Worm (Caenorhabditis elegans) whole organism, late embryonic: Measurements from ENCODE around the gene F10B5.2.

ENCODE experiments used
- F13H6.1 ChIP-seq: sonication (generic microtip); optimal IDR thresholded peaks from 2 replicates; lab custom pipeline; 2016; ENCODE audit warnings: missing genetic modification characterization, missing compliant biosample characterization
- Y22D7AL.16 ChIP-seq: sonication (generic microtip); optimal IDR thresholded peaks from 2 replicates; lab custom pipeline; 2016; ENCODE audit warnings: missing genetic modification characterization, missing compliant biosample characterization
- ceh-14 ChIP-seq: sonication (generic microtip); optimal IDR thresholded peaks from 2 replicates; lab custom pipeline; 2016; ENCODE audit warnings: missing genotype, missing genetic modification characterization, missing compliant biosample characterization
- ceh-19 ChIP-seq: fragments of 200-800 bp; sonication (Bioruptor generic); optimal IDR thresholded peaks from 2 replicates; lab custom pipeline; 2018; ENCODE audit warnings: mild to moderate bottlenecking, missing genetic modification characterization, missing compliant biosample characterization
- dmd-4 ChIP-seq: sonication (generic microtip); optimal IDR thresholded peaks from 2 replicates; lab custom pipeline; 2016; ENCODE audit warnings: borderline replicate concordance, missing genetic modification characterization, missing compliant biosample characterization
- ets-4 ChIP-seq: sonication (generic microtip); optimal IDR thresholded peaks from 2 replicates; lab custom pipeline; 2016; ENCODE audit warnings: missing genetic modification characterization, missing compliant biosample characterization
- gmeb-2 ChIP-seq: sonication (generic microtip); optimal IDR thresholded peaks from 2 replicates; lab custom pipeline; 2016; ENCODE audit warnings: missing genetic modification characterization, inconsistent platforms, missing compliant biosample characterization
- hlh-30 ChIP-seq: sonication (generic microtip); optimal IDR thresholded peaks from 2 replicates; lab custom pipeline; 2017; ENCODE audit warnings: antibody characterized with exemption, missing genetic modification characterization, missing compliant biosample characterization; ENCODE audit not compliant: insufficient read depth
- hlh-6 ChIP-seq: sonication (generic microtip); optimal IDR thresholded peaks from 2 replicates; lab custom pipeline; 2016; ENCODE audit warnings: missing genotype, missing genetic modification characterization, missing compliant biosample characterization
- nfya-1 ChIP-seq: sonication (generic microtip); optimal IDR thresholded peaks from 2 replicates; lab custom pipeline; 2017; ENCODE audit warnings: missing genetic modification characterization, mild to moderate bottlenecking, missing compliant biosample characterization, antibody characterized with exemption, moderate library complexity
- ref-2 ChIP-seq: sonication (generic microtip); optimal IDR thresholded peaks from 2 replicates; lab custom pipeline; 2016; ENCODE audit warnings: missing genetic modification characterization, missing compliant biosample characterization
- sox-4 ChIP-seq: sonication (generic microtip); optimal IDR thresholded peaks from 2 replicates; lab custom pipeline; 2017; ENCODE audit warnings: mild to moderate bottlenecking, missing genetic modification characterization, inconsistent platforms, missing compliant biosample characterization
- syd-9 ChIP-seq: sonication (generic microtip); optimal IDR thresholded peaks from 2 replicates; lab custom pipeline; 2016; ENCODE audit warnings: mild to moderate bottlenecking, missing genetic modification characterization, moderate library complexity, missing compliant biosample characterization
- unc-42 ChIP-seq: sonication (generic microtip); optimal IDR thresholded peaks from 2 replicates; lab custom pipeline; 2016; ENCODE audit warnings: missing genotype, missing genetic modification characterization, missing compliant biosample characterization
- unc-55 ChIP-seq: sonication (generic microtip); optimal IDR thresholded peaks from 2 replicates; lab custom pipeline; 2017; ENCODE audit warnings: missing biosample characterization, missing genetic modification reagents, missing genetic modification characterization
- unc-86 ChIP-seq: sonication (generic microtip); optimal IDR thresholded peaks from 2 replicates; lab custom pipeline; 2016; ENCODE audit warnings: missing genetic modification characterization, missing compliant biosample characterization

F10B5.2 gene

ce11 chrII:8185016-8185493 is 40.5 kb downstream of the F10B5.2 start, which contains the start of the genes mig-5 and cct-1 (continued):
- TF ChIP-seq unc-55 (GFP tag; lab: Kevin White, UChicago) (peak; percentile 86), unc-42 (peak; percentile 84), F13H6.1 (tag; lab: Kevin White, UChicago) (peak; percentile 5), ref-2 (tag; lab: Kevin White, UChicago) (peak; percentile 70), ceh-19 (GFP tag; lab: Kevin White, UChicago) (peak; percentile 35), syd-9 (tag; lab: Kevin White, UChicago) (no peak), ceh-14 (tag; lab: Kevin White, UChicago) (peak; percentile 80), hlh-30 (peak; percentile 2), ets-4 (peak; percentile 12), unc-86 (tag; lab: Kevin White, UChicago) (peak; percentile 66), hlh-6 (tag; lab: Kevin White, UChicago) (no peak), Y22D7AL.16 (tag; lab: Kevin White, UChicago) (peak; percentile 28)

- TF ChIP-seq F13H6.1 (tag; lab: Kevin White, UChicago) (no peak), gmeb-2 (tag; lab: Kevin White, UChicago) (no peak)
These were observed 43.0 kb downstream of the F10B5.2 start for ce11 chrII:8187516-8187915.

- no peak for TF ChIP-seq sox-4 (tag; lab: Kevin White, UChicago)
These were observed 45.9 kb downstream of the F10B5.2 start, which contains the start of gene T05C12.8 for ce11 chrII:8190455-8190854. T05C12.8 (minus strand) TSS chrII:8190555.

- no peak for TF ChIP-seq dmd-4 (tag; lab: Kevin White, UChicago)
These were observed 48.6 kb downstream of the F10B5.2 start, which contains the start of gene T05C12.9 for ce11 chrII:8193126-8193525. T05C12.9 (minus strand) TSS chrII:8193226.

ce11 chrII:8193922-8194321 is 49.4 kb downstream of the F10B5.2 start:
- TF ChIP-seq ceh-19 (GFP tag; lab: Kevin White, UChicago) (no peak), nfya-1 (tag; lab: Kevin White, UChicago) (no peak)
